Fruit fly (Drosophila melanogaster) whole organism, embryonic: ENCODE data around the gene CG31211.

Experiments used
- CG10462 ChIP-seq: fragments of 200-800 bp; sonication (Bioruptor generic); optimal IDR thresholded peaks from 2 replicates; lab custom pipeline; 2016; ENCODE audit warnings: missing biosample characterization, missing genetic modification characterization
- CG10654 ChIP-seq: fragments of 200-800 bp; sonication (Bioruptor generic); optimal IDR thresholded peaks from 2 replicates; lab custom pipeline; 2016; ENCODE audit warnings: missing biosample characterization, missing genetic modification characterization
- CG11085 ChIP-seq: fragments of 200-800 bp; sonication (Bioruptor generic); IDR thresholded peaks from 2 replicates; pipeline ENCODE4 v1.3.6; 2022; ENCODE audit warnings: missing biosample characterization, missing genetic modification characterization
- CG11247 ChIP-seq: fragments of 200-800 bp; sonication (Bioruptor generic); IDR thresholded peaks from 2 replicates; pipeline ENCODE4 v1.3.6; 2022; ENCODE audit warnings: missing biosample characterization, missing genetic modification characterization
- CG14710 ChIP-seq: fragments of 200-800 bp; sonication (Bioruptor generic); optimal IDR thresholded peaks from 3 replicates; lab custom pipeline; 2019; ENCODE audit warnings: missing biosample characterization, mild to moderate bottlenecking, missing genetic modification characterization, moderate library complexity
- CG15073 ChIP-seq: fragments of 200-800 bp; sonication (Bioruptor generic); optimal IDR thresholded peaks from 2 replicates; lab custom pipeline; 2016; ENCODE audit warnings: missing biosample characterization, missing genetic modification characterization
- CG1529 ChIP-seq: fragments of 200-800 bp; sonication (Bioruptor generic); optimal IDR thresholded peaks from 3 replicates; lab custom pipeline; 2018; ENCODE audit warnings: missing biosample characterization, missing genetic modification characterization
- CG1647 ChIP-seq: fragments of 200-800 bp; sonication (Bioruptor generic); optimal IDR thresholded peaks from 3 replicates; lab custom pipeline; 2016; ENCODE audit warnings: missing biosample characterization, missing genetic modification characterization
- CG17361 ChIP-seq: fragments of 200-800 bp; sonication (Bioruptor generic); IDR thresholded peaks from 3 replicates; pipeline ENCODE4 v1.3.6; 2022; ENCODE audit warnings: missing biosample characterization, missing genetic modification characterization
- CG17802 ChIP-seq: fragments of 200-800 bp; sonication (Bioruptor generic); optimal IDR thresholded peaks from 2 replicates; lab custom pipeline; 2018; ENCODE audit warnings: missing biosample characterization, mild to moderate bottlenecking, missing genetic modification characterization, moderate library complexity
- CG2116 ChIP-seq: fragments of 200-800 bp; sonication (Bioruptor generic); optimal IDR thresholded peaks from 3 replicates; lab custom pipeline; 2018; ENCODE audit warnings: missing biosample characterization, mild to moderate bottlenecking, missing genetic modification characterization
- CG2120 ChIP-seq: fragments of 200-800 bp; sonication (Bioruptor generic); optimal IDR thresholded peaks from 3 replicates; lab custom pipeline; 2016; ENCODE audit warnings: missing biosample characterization, missing genetic modification characterization
- CG2199 ChIP-seq: fragments of 200-800 bp; sonication (Bioruptor generic); IDR thresholded peaks from 3 replicates; pipeline ENCODE4 v1.3.6; 2022; ENCODE audit warnings: missing biosample characterization, missing genetic modification characterization
- CG30020 ChIP-seq: fragments of 200-800 bp; optimal IDR thresholded peaks from 2 replicates; lab custom pipeline; 2019; ENCODE audit warnings: missing biosample characterization, mild to moderate bottlenecking, missing genetic modification characterization, moderate library complexity
- CG31224 ChIP-seq: fragments of 200-800 bp; sonication (Bioruptor generic); IDR thresholded peaks from 2 replicates; pipeline ENCODE4 v1.3.6; 2022; ENCODE audit warnings: missing biosample characterization, missing genetic modification characterization
- CG3163 ChIP-seq: fragments of 200-800 bp; sonication (Bioruptor generic); optimal IDR thresholded peaks from 3 replicates; lab custom pipeline; 2016; ENCODE audit warnings: missing biosample characterization, missing genetic modification characterization
- CG32767 ChIP-seq: fragments of 200-800 bp; sonication (Bioruptor generic); IDR thresholded peaks from 2 replicates; pipeline ENCODE4 v1.3.6; 2022; ENCODE audit warnings: missing biosample characterization, missing genetic modification characterization
- CG6765 ChIP-seq: fragments of 200-800 bp; sonication (Bioruptor generic); optimal IDR thresholded peaks from 3 replicates; lab custom pipeline; 2017; ENCODE audit warnings: missing biosample characterization, mild to moderate bottlenecking, missing genetic modification characterization
- CG6791 ChIP-seq: fragments of 200-800 bp; sonication (Bioruptor generic); IDR thresholded peaks from 3 replicates; pipeline ENCODE4 v1.3.6; 2022; ENCODE audit warnings: missing biosample characterization, missing genetic modification characterization; ENCODE audit not compliant: partially characterized antibody
- CG6854 ChIP-seq: fragments of 200-800 bp; sonication (Bioruptor generic); optimal IDR thresholded peaks from 3 replicates; lab custom pipeline; 2017; ENCODE audit warnings: missing biosample characterization, mild to moderate bottlenecking, missing genetic modification characterization
- CG9727 ChIP-seq: fragments of 200-800 bp; sonication (Bioruptor generic); optimal IDR thresholded peaks from 3 replicates; lab custom pipeline; 2017; ENCODE audit warnings: missing biosample characterization, mild to moderate bottlenecking, missing genetic modification characterization
- D19B ChIP-seq: fragments of 200-800 bp; sonication (Bioruptor generic); optimal IDR thresholded peaks from 2 replicates; lab custom pipeline; 2017; ENCODE audit warnings: missing biosample characterization, mild to moderate bottlenecking, missing genetic modification characterization
- Dek ChIP-seq: fragments of 200-800 bp; sonication (Bioruptor generic); optimal IDR thresholded peaks from 3 replicates; lab custom pipeline; 2019; ENCODE audit warnings: missing biosample characterization, mild to moderate bottlenecking, missing genetic modification characterization, moderate library complexity
- E2f2 ChIP-seq: fragments of 200-800 bp; sonication (Bioruptor generic); IDR thresholded peaks from 2 replicates; pipeline ENCODE4 v1.3.6; 2022; ENCODE audit warnings: missing biosample characterization, missing genetic modification characterization
- H15 ChIP-seq: fragments of 200-800 bp; sonication (Bioruptor generic); IDR thresholded peaks from 3 replicates; pipeline ENCODE4 v1.3.6; 2022; ENCODE audit warnings: missing biosample characterization, missing genetic modification characterization
- HLH54F ChIP-seq: fragments of 200-800 bp; sonication (Bioruptor generic); optimal IDR thresholded peaks from 3 replicates; lab custom pipeline; 2016; ENCODE audit warnings: missing biosample characterization, missing genetic modification characterization
- Lhr ChIP-seq: fragments of 200-800 bp; sonication (Bioruptor generic); optimal IDR thresholded peaks from 3 replicates; lab custom pipeline; 2017; ENCODE audit warnings: mild to moderate bottlenecking, missing biosample characterization, missing genetic modification reagents, missing genetic modification characterization
- MBD-R2 ChIP-seq: fragments of 200-800 bp; sonication (Bioruptor generic); IDR thresholded peaks from 2 replicates; pipeline ENCODE4 v1.3.6; 2022; ENCODE audit warnings: missing biosample characterization, missing genetic modification characterization
- Nf-YC ChIP-seq: fragments of 200-800 bp; optimal IDR thresholded peaks from 3 replicates; lab custom pipeline; 2019; ENCODE audit warnings: missing biosample characterization, mild to moderate bottlenecking, missing genetic modification characterization, moderate library complexity
- Oaz ChIP-seq: fragments of 200-800 bp; sonication (Bioruptor generic); IDR thresholded peaks from 2 replicates; pipeline ENCODE4 v1.3.6; 2022; ENCODE audit warnings: missing biosample characterization, missing genetic modification characterization
- Ptx1 ChIP-seq: fragments of 200-800 bp; sonication (Bioruptor generic); IDR thresholded peaks from 2 replicates; pipeline ENCODE4 v1.3.6; 2022; ENCODE audit warnings: missing biosample characterization, missing genetic modification characterization
- Side ChIP-seq: fragments of 200-800 bp; sonication (Bioruptor generic); optimal IDR thresholded peaks from 2 replicates; lab custom pipeline; 2016; ENCODE audit warnings: missing biosample characterization, missing genetic modification characterization
- Stat92E ChIP-seq, 3 experiments: fragments of >200 bp in 2 of 3; fragments of 200-800 bp in 1 of 3; sonication (Bioruptor generic) in 1 of 3; optimal IDR thresholded peaks; 2 replicates each; lab custom pipeline; 2017 to 2019; ENCODE audit warnings: missing biosample characterization in 3 of 3, missing genetic modification characterization in 3 of 3, mild to moderate bottlenecking in 1 of 3, moderate library complexity in 1 of 3
- ato ChIP-seq: fragments of 200-800 bp; sonication (Bioruptor generic); IDR thresholded peaks from 2 replicates; pipeline ENCODE4 v1.3.6; 2022; ENCODE audit warnings: missing biosample characterization, missing genetic modification characterization; ENCODE audit not compliant: partially characterized antibody
- az2 ChIP-seq: fragments of 200-800 bp; sonication (Bioruptor generic); optimal IDR thresholded peaks from 3 replicates; lab custom pipeline; 2016; ENCODE audit warnings: missing biosample characterization, missing genetic modification characterization
- bab2 ChIP-seq: fragments of 200-800 bp; sonication (Bioruptor generic); optimal IDR thresholded peaks from 2 replicates; lab custom pipeline; 2016; ENCODE audit warnings: missing biosample characterization, missing genetic modification characterization
- chinmo ChIP-seq: fragments of 200-800 bp; sonication (Bioruptor generic); IDR thresholded peaks from 4 replicates; pipeline ENCODE4 v1.3.6; 2022; ENCODE audit warnings: missing biosample characterization, missing genetic modification characterization; ENCODE audit not compliant: partially characterized antibody
- ems ChIP-seq: fragments of 200-800 bp; sonication (Bioruptor generic); optimal IDR thresholded peaks from 3 replicates; lab custom pipeline; 2016; ENCODE audit warnings: missing biosample characterization, missing genetic modification characterization
- kni ChIP-seq: fragments of 200-800 bp; sonication (Bioruptor generic); optimal IDR thresholded peaks from 3 replicates; lab custom pipeline; 2017; ENCODE audit warnings: mild to moderate bottlenecking, missing biosample characterization, missing genetic modification reagents, missing genetic modification characterization
- nom ChIP-seq: fragments of 200-800 bp; sonication (Bioruptor generic); optimal IDR thresholded peaks from 2 replicates; lab custom pipeline; 2017; ENCODE audit warnings: missing biosample characterization, missing genetic modification characterization, mild to moderate bottlenecking, moderate library complexity, missing genetic modification reagents
- pros ChIP-seq: fragments of 200-800 bp; sonication (Bioruptor generic); optimal IDR thresholded peaks from 3 replicates; lab custom pipeline; 2019; ENCODE audit warnings: missing biosample characterization, mild to moderate bottlenecking, missing genetic modification characterization, moderate library complexity
- run ChIP-seq: fragments of 200-800 bp; sonication (Bioruptor generic); optimal IDR thresholded peaks from 3 replicates; lab custom pipeline; 2018; ENCODE audit warnings: missing biosample characterization, mild to moderate bottlenecking, missing genetic modification characterization
- sc ChIP-seq, 3 experiments: fragments of >200 bp in 2 of 3; fragments of 200-800 bp in 1 of 3; sonication (Bioruptor generic) in 1 of 3; optimal IDR thresholded peaks; 2 replicates in 2 of 3; 3 replicates in 1 of 3; lab custom pipeline; 2017; ENCODE audit warnings: mild to moderate bottlenecking in 1 of 3, missing biosample characterization in 1 of 3, missing genetic modification characterization in 1 of 3, missing genetic modification reagents in 1 of 3
- sens ChIP-seq: fragments of 200-800 bp; sonication (Bioruptor generic); peaks from one replicate; lab custom pipeline; 2016; ENCODE audit warnings: missing biosample characterization, missing genetic modification characterization
- slbo ChIP-seq: fragments of 200-800 bp; sonication (Bioruptor generic); IDR thresholded peaks from 2 replicates; pipeline ENCODE4 v1.3.6; 2022; ENCODE audit warnings: missing biosample characterization, missing genetic modification characterization
- sqz ChIP-seq: fragments of 200-800 bp; sonication (Bioruptor generic); optimal IDR thresholded peaks from 3 replicates; lab custom pipeline; 2018; ENCODE audit warnings: missing biosample characterization, mild to moderate bottlenecking, missing genetic modification characterization
- ssp ChIP-seq: fragments of 200-800 bp; sonication (Bioruptor generic); IDR thresholded peaks from 2 replicates; pipeline ENCODE4 v1.3.6; 2022; ENCODE audit warnings: missing biosample characterization, missing genetic modification characterization
- wdn ChIP-seq: fragments of 200-800 bp; sonication (Bioruptor generic); IDR thresholded peaks from 2 replicates; pipeline ENCODE4 v1.3.6; 2022; ENCODE audit warnings: missing biosample characterization, missing genetic modification characterization
- z ChIP-seq: fragments of 200-800 bp; sonication (Bioruptor generic); IDR thresholded peaks from 3 replicates; pipeline ENCODE4 v1.3.6; 2022; ENCODE audit warnings: missing biosample characterization, missing genetic modification characterization

Gene CG31211

dm6 chr3R:11974631-11975030 lies 25.2 kb downstream of the CG31211 start, which contains the start of gene Tango9 (continued):
- TF ChIP-seq sqz (GFP tag; lab: Kevin White, UChicago) (peak; percentile 41), Ptx1 (GFP tag; lab: Robert Waterston, UW) (no peak), CG6854 (GFP tag; lab: Kevin White, UChicago) (no peak), bab2 (GFP tag; lab: Kevin White, UChicago) (no peak), CG2120 (GFP tag; lab: Kevin White, UChicago) (peak; percentile 14), CG2116 (GFP tag; lab: Kevin White, UChicago) (peak; percentile 54), D19B (no peak), run (tag; lab: Kevin White, UChicago) (no peak), CG10462 (no peak), CG10654 (no peak), Oaz (no peak), CG30020 (tag; lab: Kevin White, UChicago) (peak; percentile 11), CG17361 (GFP tag; lab: Robert Waterston, UW) (0 out of 3 replicates have a peak, but pooled peaks have one; percentile 11), CG9727 (GFP tag; lab: Kevin White, UChicago) (no peak), CG6791 (GFP tag; lab: Robert Waterston, UW) (no peak), CG17802 (tag; lab: Kevin White, UChicago) (peak; percentile 95), CG14710 (tag; lab: Kevin White, UChicago) (peak; percentile 59), ems (GFP tag; lab: Kevin White, UChicago) (no peak), az2 (GFP tag; lab: Kevin White, UChicago) (no peak), E2f2 (GFP tag; lab: Robert Waterston, UW) (peak; percentile 93), CG15073 (no peak), CG1647 (no peak), Nf-YC (peak; percentile 19), pros (GFP tag; lab: Kevin White, UChicago) (no peak), MBD-R2 (GFP tag; lab: Robert Waterston, UW) (peak; percentile 78), Dek (tag; lab: Kevin White, UChicago) (no peak), slbo (GFP tag; lab: Robert Waterston, UW) (no peak), CG3163 (GFP tag; lab: Kevin White, UChicago) (no peak), ssp (0 out of 2 replicates have a peak, but pooled peaks have one; percentile 5), Stat92E (GFP tag; optimal IDR thresholded peaks at IDR 0.05; lab: Kevin White, UChicago) (no peak), Lhr (peak; percentile 48)

dm6 chr3R:11976556-11977335 lies 27.3 kb downstream of the CG31211 start, which contains the start of gene CG10005:
Gene CG10005 (minus strand): TSS chr3R:11977197.
- TF ChIP-seq CG6765 (GFP tag; lab: Kevin White, UChicago) (no peak), CG11247 (GFP tag; lab: Robert Waterston, UW) (no peak), CG2199 (GFP tag; lab: Robert Waterston, UW) (peak; percentile 18; the same call in 1 of the 3 replicates), kni (peak; percentile 69), nom (peak; percentile 60), CG9727 (GFP tag; lab: Kevin White, UChicago) (no peak), CG11085 (GFP tag; lab: Robert Waterston, UW) (0 out of 2 replicates have a peak, but pooled peaks have one; percentile 26), HLH54F (GFP tag; lab: Kevin White, UChicago) (no peak), z (GFP tag; lab: Robert Waterston, UW) (peak; percentile 89), sc (optimal IDR thresholded peaks at IDR 0.05; lab: Kevin White, UChicago) (no peak), sc (GFP tag; optimal IDR thresholded peaks at IDR 0.05; lab: Kevin White, UChicago) (no peak), CG1529 (no peak), chinmo (GFP tag; lab: Robert Waterston, UW) (0 out of 4 replicates have a peak, but pooled peaks have one; percentile 65), CG31224 (GFP tag; lab: Robert Waterston, UW) (0 out of 2 replicates have a peak, but pooled peaks have one; percentile 6), pros (GFP tag; lab: Kevin White, UChicago) (peak; percentile 2), wdn (GFP tag; lab: Robert Waterston, UW) (no peak), CG3163 (GFP tag; lab: Kevin White, UChicago) (peak; percentile 90), ato (GFP tag; lab: Robert Waterston, UW) (peak; percentile 29; the same call in 1 of the 2 replicates), CG32767 (GFP tag; lab: Robert Waterston, UW) (no peak), H15 (GFP tag; lab: Robert Waterston, UW) (0 out of 3 replicates have a peak, but pooled peaks have one; percentile 12), sens (peak; percentile 62), Side (no peak)
